Worm (Caenorhabditis elegans) whole organism, late embryonic: ENCODE data around the gene sel-15.

Experiments used
- F13H6.1 ChIP-seq: sonication (generic microtip); optimal IDR thresholded peaks from 2 replicates; lab custom pipeline; 2016; ENCODE audit warnings: missing genetic modification characterization, missing compliant biosample characterization
- K02D7.2 ChIP-seq: sonication (generic microtip); optimal IDR thresholded peaks from 2 replicates; lab custom pipeline; 2017; ENCODE audit warnings: mild to moderate bottlenecking, missing genetic modification characterization, missing compliant biosample characterization
- T23F11.4 ChIP-seq: fragments of 200-800 bp; sonication (Bioruptor generic); optimal IDR thresholded peaks from 2 replicates; lab custom pipeline; 2018; ENCODE audit warnings: mild to moderate bottlenecking, missing genetic modification characterization, missing compliant biosample characterization
- Y22D7AL.16 ChIP-seq: sonication (generic microtip); optimal IDR thresholded peaks from 2 replicates; lab custom pipeline; 2016; ENCODE audit warnings: missing genetic modification characterization, missing compliant biosample characterization
- ceh-14 ChIP-seq: sonication (generic microtip); optimal IDR thresholded peaks from 2 replicates; lab custom pipeline; 2016; ENCODE audit warnings: missing genotype, missing genetic modification characterization, missing compliant biosample characterization
- ceh-2 ChIP-seq: sonication (generic microtip); optimal IDR thresholded peaks from 2 replicates; lab custom pipeline; 2016; ENCODE audit warnings: missing genotype, missing genetic modification characterization, missing compliant biosample characterization
- ceh-22 ChIP-seq: sonication (generic microtip); optimal IDR thresholded peaks from 2 replicates; lab custom pipeline; 2017; ENCODE audit warnings: missing biosample characterization, missing genetic modification characterization
- ceh-24 ChIP-seq: sonication (generic microtip); optimal IDR thresholded peaks from 2 replicates; lab custom pipeline; 2016; ENCODE audit warnings: mild to moderate bottlenecking, missing genetic modification characterization, missing compliant biosample characterization
- ceh-30 ChIP-seq: fragments of 150-350 bp; optimal IDR thresholded peaks from 2 replicates; lab custom pipeline; 2014; ENCODE audit warnings: missing biosample characterization, missing genetic modification characterization
- ceh-31 ChIP-seq: sonication (generic microtip); optimal IDR thresholded peaks from 2 replicates; lab custom pipeline; 2016; ENCODE audit warnings: missing genetic modification characterization, missing compliant biosample characterization
- ceh-34 ChIP-seq: sonication (generic microtip); optimal IDR thresholded peaks from 2 replicates; lab custom pipeline; 2016; ENCODE audit warnings: mild to moderate bottlenecking, missing genetic modification characterization, missing compliant biosample characterization
- ceh-45 ChIP-seq: fragments of 200-800 bp; sonication (Bioruptor generic); IDR thresholded peaks from 2 replicates; pipeline ENCODE4 v1.3.6; 2022; ENCODE audit warnings: missing genetic modification reagents, missing genetic modification characterization, missing compliant biosample characterization
- ceh-48 ChIP-seq: sonication (generic microtip); optimal IDR thresholded peaks from 2 replicates; lab custom pipeline; 2016; ENCODE audit warnings: missing genetic modification characterization, inconsistent platforms, missing compliant biosample characterization
- ceh-9 ChIP-seq: sonication (generic microtip); optimal IDR thresholded peaks from 2 replicates; lab custom pipeline; 2016; ENCODE audit warnings: mild to moderate bottlenecking, missing genetic modification characterization, inconsistent platforms, missing compliant biosample characterization
- che-1 ChIP-seq: sonication (generic microtip); optimal IDR thresholded peaks from 2 replicates; lab custom pipeline; 2016; ENCODE audit warnings: mild to moderate bottlenecking, missing genetic modification characterization, missing compliant biosample characterization
- dmd-4 ChIP-seq: sonication (generic microtip); optimal IDR thresholded peaks from 2 replicates; lab custom pipeline; 2016; ENCODE audit warnings: borderline replicate concordance, missing genetic modification characterization, missing compliant biosample characterization
- dve-1 ChIP-seq: sonication (generic microtip); optimal IDR thresholded peaks from 2 replicates; lab custom pipeline; 2017; ENCODE audit warnings: antibody characterized with exemption, mild to moderate bottlenecking, missing genetic modification characterization, missing compliant biosample characterization
- ets-4 ChIP-seq: sonication (generic microtip); optimal IDR thresholded peaks from 2 replicates; lab custom pipeline; 2016; ENCODE audit warnings: missing genetic modification characterization, missing compliant biosample characterization
- eyg-1 ChIP-seq: sonication (generic microtip); optimal IDR thresholded peaks from 2 replicates; lab custom pipeline; 2016; ENCODE audit warnings: missing genotype, missing genetic modification characterization, missing compliant biosample characterization
- fax-1 ChIP-seq: sonication (generic microtip); optimal IDR thresholded peaks from 2 replicates; lab custom pipeline; 2016; ENCODE audit warnings: missing genotype, missing genetic modification characterization, missing compliant biosample characterization
- fkh-10 ChIP-seq: fragments of 150-350 bp; optimal IDR thresholded peaks from 2 replicates; lab custom pipeline; 2014; ENCODE audit warnings: missing biosample characterization, missing genetic modification reagents, missing genetic modification characterization
- fkh-6 ChIP-seq: sonication (generic microtip); optimal IDR thresholded peaks from 2 replicates; lab custom pipeline; 2016; ENCODE audit warnings: missing genetic modification characterization, missing compliant biosample characterization
- hlh-13 ChIP-seq: fragments of 200-800 bp; sonication (Bioruptor generic); optimal IDR thresholded peaks from 2 replicates; lab custom pipeline; 2018; ENCODE audit warnings: mild to moderate bottlenecking, missing genetic modification characterization, missing compliant biosample characterization
- hlh-15 ChIP-seq: sonication (generic microtip); optimal IDR thresholded peaks from 2 replicates; lab custom pipeline; 2016; ENCODE audit warnings: missing genetic modification characterization, missing compliant biosample characterization
- hlh-30 ChIP-seq: sonication (generic microtip); optimal IDR thresholded peaks from 2 replicates; lab custom pipeline; 2017; ENCODE audit warnings: antibody characterized with exemption, missing genetic modification characterization, missing compliant biosample characterization; ENCODE audit not compliant: insufficient read depth
- hlh-8 ChIP-seq: sonication (generic microtip); optimal IDR thresholded peaks from 2 replicates; lab custom pipeline; 2016; ENCODE audit warnings: missing genotype, missing genetic modification characterization, missing compliant biosample characterization
- lin-11 ChIP-seq: fragments of 200-800 bp; sonication (Bioruptor generic); optimal IDR thresholded peaks from 2 replicates; lab custom pipeline; 2018; ENCODE audit warnings: mild to moderate bottlenecking, missing genetic modification characterization, missing compliant biosample characterization
- madf-2 ChIP-seq: sonication (generic microtip); optimal IDR thresholded peaks from 2 replicates; lab custom pipeline; 2017; ENCODE audit warnings: missing genetic modification characterization, missing compliant biosample characterization
- nhr-11 ChIP-seq: fragments of 150-350 bp; optimal IDR thresholded peaks from 2 replicates; lab custom pipeline; 2014; ENCODE audit warnings: missing biosample characterization, missing genetic modification characterization
- pag-3 ChIP-seq: sonication (generic microtip); optimal IDR thresholded peaks from 2 replicates; lab custom pipeline; 2016; ENCODE audit warnings: missing compliant biosample characterization, missing genetic modification characterization, borderline replicate concordance
- pat-9 ChIP-seq: fragments of 200-800 bp; sonication (Bioruptor generic); optimal IDR thresholded peaks from 2 replicates; lab custom pipeline; 2018; ENCODE audit warnings: mild to moderate bottlenecking, missing genetic modification characterization, moderate library complexity, missing compliant biosample characterization
- pax-1 ChIP-seq: fragments of 150-350 bp; optimal IDR thresholded peaks from 2 replicates; lab custom pipeline; 2014; ENCODE audit warnings: missing biosample characterization, missing genetic modification characterization
- pha-2 ChIP-seq: sonication (generic microtip); optimal IDR thresholded peaks from 2 replicates; lab custom pipeline; 2017; ENCODE audit warnings: mild to moderate bottlenecking, missing genetic modification characterization, missing compliant biosample characterization
- pros-1 ChIP-seq: fragments of 150-350 bp; optimal IDR thresholded peaks from 2 replicates; lab custom pipeline; 2014; ENCODE audit warnings: missing biosample characterization, missing genetic modification reagents, missing genetic modification characterization
- rnt-1 ChIP-seq: sonication (generic microtip); optimal IDR thresholded peaks from 2 replicates; lab custom pipeline; 2016; ENCODE audit warnings: missing genetic modification characterization, missing compliant biosample characterization
- sdc-2 ChIP-seq: sonication (generic microtip); optimal IDR thresholded peaks from 2 replicates; lab custom pipeline; 2016; ENCODE audit warnings: missing genotype, missing genetic modification characterization, missing compliant biosample characterization
- sox-2 ChIP-seq: fragments of 200-800 bp; sonication (Bioruptor generic); IDR thresholded peaks from 2 replicates; pipeline ENCODE4 v1.3.6; 2022; ENCODE audit warnings: missing genetic modification reagents, missing genetic modification characterization, missing compliant biosample characterization
- sox-4 ChIP-seq: sonication (generic microtip); optimal IDR thresholded peaks from 2 replicates; lab custom pipeline; 2017; ENCODE audit warnings: mild to moderate bottlenecking, missing genetic modification characterization, inconsistent platforms, missing compliant biosample characterization
- syd-9 ChIP-seq: sonication (generic microtip); optimal IDR thresholded peaks from 2 replicates; lab custom pipeline; 2016; ENCODE audit warnings: mild to moderate bottlenecking, missing genetic modification characterization, moderate library complexity, missing compliant biosample characterization
- tbx-7 ChIP-seq: sonication (generic microtip); optimal IDR thresholded peaks from 2 replicates; lab custom pipeline; 2016; ENCODE audit warnings: missing genotype, missing genetic modification characterization, missing compliant biosample characterization
- unc-3 ChIP-seq, 2 experiments: fragments of 200-800 bp in 1 of 2; sonication (Bioruptor generic) in 1 of 2; sonication (generic microtip) in 1 of 2; conservative IDR thresholded peaks in 1 of 2; optimal IDR thresholded peaks in 1 of 2; 2 replicates each; pipeline versions ENCODE4 v1.3.6 to Lab custom; 2016 to 2022; ENCODE audit warnings: missing compliant biosample characterization in 2 of 2, missing genetic modification characterization in 2 of 2, missing genetic modification reagents in 1 of 2
- unc-42 ChIP-seq: sonication (generic microtip); optimal IDR thresholded peaks from 2 replicates; lab custom pipeline; 2016; ENCODE audit warnings: missing genotype, missing genetic modification characterization, missing compliant biosample characterization
- unc-86 ChIP-seq: sonication (generic microtip); optimal IDR thresholded peaks from 2 replicates; lab custom pipeline; 2016; ENCODE audit warnings: missing genetic modification characterization, missing compliant biosample characterization
- zip-5 ChIP-seq: sonication (generic microtip); optimal IDR thresholded peaks from 2 replicates; lab custom pipeline; 2016; ENCODE audit warnings: missing genetic modification characterization, missing compliant biosample characterization
- ztf-16 ChIP-seq: sonication (generic microtip); optimal IDR thresholded peaks from 2 replicates; lab custom pipeline; 2017; ENCODE audit warnings: missing genetic modification characterization, missing compliant biosample characterization

sel-15 gene

ce11 chrIII:696372-696771, at the start of gene sel-15:
TSS of gene sel-15 (minus strand) at chrIII:696472.
- TF ChIP-seq hlh-13 (GFP tag; lab: Kevin White, UChicago) (no peak), ztf-16 (tag; lab: Kevin White, UChicago) (no peak), zip-5 (tag; lab: Kevin White, UChicago) (no peak), hlh-15 (tag; lab: Kevin White, UChicago) (no peak), dmd-4 (tag; lab: Kevin White, UChicago) (no peak), dve-1 (tag; lab: Kevin White, UChicago) (no peak), pax-1 (tag; lab: Kevin White, UChicago) (no peak), unc-86 (tag; lab: Kevin White, UChicago) (no peak), hlh-8 (no peak), ceh-9 (tag; lab: Kevin White, UChicago) (no peak), ceh-22 (tag; lab: Kevin White, UChicago) (no peak), pha-2 (tag; lab: Kevin White, UChicago) (no peak)

DNA sequence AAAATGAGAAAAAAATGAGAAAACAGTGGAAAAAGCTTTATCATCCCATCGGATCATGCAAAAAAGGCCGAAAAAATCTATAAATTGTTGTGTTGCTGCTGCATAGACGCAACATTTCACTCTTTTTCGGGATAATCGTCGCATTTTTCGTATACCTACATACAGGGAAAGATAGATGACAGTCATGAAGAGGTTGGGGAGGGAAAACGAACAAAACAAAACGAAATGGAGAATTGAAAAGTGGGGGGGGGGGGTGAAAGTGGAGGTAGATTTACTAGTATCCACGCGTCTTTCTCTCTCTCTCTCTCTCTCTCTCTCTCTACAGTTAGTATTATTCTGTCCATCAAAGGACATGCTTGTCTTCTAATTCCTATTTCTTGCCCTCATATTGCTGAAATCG, 48.2 kb upstream of the sel-15 start:
- no peak for TF ChIP-seq madf-2 (tag; lab: Kevin White, UChicago)
- no peak for TF ChIP-seq pag-3 (tag; lab: Kevin White, UChicago)
- TF ChIP-seq nhr-11 = no peak
- no peak for TF ChIP-seq sox-2 (GFP tag; lab: Robert Waterston, UW)
- TF ChIP-seq fkh-10 (GFP tag; lab: Kevin White, UChicago) = no peak
- no peak for TF ChIP-seq pat-9 (tag; lab: Kevin White, UChicago)
- no peak for TF ChIP-seq fax-1 (tag; lab: Kevin White, UChicago)
- no peak for TF ChIP-seq ceh-31 (tag; lab: Kevin White, UChicago)
- TF ChIP-seq ceh-30 (tag; lab: Kevin White, UChicago) = no peak
- TF ChIP-seq ceh-24 (tag; lab: Kevin White, UChicago) = no peak
- TF ChIP-seq sox-4 (tag; lab: Kevin White, UChicago) = no peak
- TF ChIP-seq Y22D7AL.16 = no peak
- no peak for TF ChIP-seq ceh-45 (GFP tag; lab: Robert Waterston, UW)
- TF ChIP-seq ceh-48 (tag; lab: Kevin White, UChicago) = no peak
- no peak for TF ChIP-seq che-1 (tag; lab: Kevin White, UChicago)
- TF ChIP-seq unc-3 (GFP tag; conservative IDR thresholded peaks at IDR 0.05; lab: Robert Waterston, UW) = no peak
- no peak for TF ChIP-seq unc-3 (tag; optimal IDR thresholded peaks at IDR 0.05; lab: Kevin White, UChicago)
- no peak for TF ChIP-seq unc-42 (tag; lab: Kevin White, UChicago)
- TF ChIP-seq fkh-6 = no peak
- TF ChIP-seq, all 69 proteins: peak for 0

- TF ChIP-seq tbx-7 (tag; lab: Kevin White, UChicago) (no peak), sdc-2 (no peak), hlh-30 (tag; lab: Kevin White, UChicago) (no peak), unc-86 (tag; lab: Kevin White, UChicago) (no peak), eyg-1 (tag; lab: Kevin White, UChicago) (no peak), ets-4 (tag; lab: Kevin White, UChicago) (no peak), ceh-24 (tag; lab: Kevin White, UChicago) (no peak), ceh-48 (tag; lab: Kevin White, UChicago) (no peak), rnt-1 (tag; lab: Kevin White, UChicago) (no peak)
These were observed 44.1 kb upstream of the sel-15 start, which contains the start of gene idpp-1 for ce11 chrIII:740382-740781. TSS of gene idpp-1 (plus strand) at chrIII:740682.

- no peak for TF ChIP-seq ceh-14
- no peak for TF ChIP-seq sox-2 (GFP tag; lab: Robert Waterston, UW)
- no peak for TF ChIP-seq syd-9
- TF ChIP-seq ceh-22 (tag; lab: Kevin White, UChicago) = no peak
- TF ChIP-seq dve-1 (tag; lab: Kevin White, UChicago) = no peak
- TF ChIP-seq ets-4 (tag; lab: Kevin White, UChicago) = no peak
- TF ChIP-seq pros-1 (tag; lab: Kevin White, UChicago) = no peak
- TF ChIP-seq ceh-45 (GFP tag; lab: Robert Waterston, UW) = no peak
- TF ChIP-seq T23F11.4 (GFP tag; lab: Kevin White, UChicago) = no peak
- TF ChIP-seq F13H6.1 (tag; lab: Kevin White, UChicago) = no peak
- TF ChIP-seq sdc-2 = no peak
- no peak for TF ChIP-seq lin-11 (tag; lab: Kevin White, UChicago)
- no peak for TF ChIP-seq ceh-34 (tag; lab: Kevin White, UChicago)
- no peak for TF ChIP-seq pax-1 (tag; lab: Kevin White, UChicago)
- TF ChIP-seq K02D7.2 = no peak
- TF ChIP-seq dmd-4 (tag; lab: Kevin White, UChicago) = no peak
- TF ChIP-seq ceh-2 = no peak
- TF ChIP-seq hlh-8 = no peak
These were observed 32.4 kb upstream of the sel-15 start for ce11 chrIII:728694-729093.
